Worm (Caenorhabditis elegans) whole organism, L4/young adult: ENCODE results near the gene nlp-68.

ENCODE experiments used
- W03F9.2 ChIP-seq: fragments of 150-350 bp; optimal IDR thresholded peaks from 2 replicates; lab custom pipeline; 2014; ENCODE audit warnings: missing biosample characterization, missing genetic modification characterization
- dao-5 ChIP-seq: sonication (generic microtip); optimal IDR thresholded peaks from 2 replicates; lab custom pipeline; 2016; ENCODE audit warnings: missing genotype, missing genetic modification characterization, moderate library complexity, missing compliant biosample characterization
- him-1 ChIP-seq: sonication (generic microtip); optimal IDR thresholded peaks from 2 replicates; lab custom pipeline; 2016; ENCODE audit warnings: missing genotype, missing genetic modification reagents, missing genetic modification characterization, missing compliant biosample characterization

- TF ChIP-seq dao-5 (tag; lab: Kevin White, UChicago) (no peak), him-1 (tag; lab: Kevin White, UChicago) (no peak), W03F9.2 (tag; lab: Kevin White, UChicago) (no peak)
Measured at ce11 chrIII:10536087-10536723, 2.8 kb downstream of the nlp-68 start.
